Fruit fly (Drosophila melanogaster): Measurements from ENCODE around the gene CG13004.
A peak's percentile ranks its signal among the peaks of the same experiment; 100 is the strongest.

Gene CG13004

DNA sequence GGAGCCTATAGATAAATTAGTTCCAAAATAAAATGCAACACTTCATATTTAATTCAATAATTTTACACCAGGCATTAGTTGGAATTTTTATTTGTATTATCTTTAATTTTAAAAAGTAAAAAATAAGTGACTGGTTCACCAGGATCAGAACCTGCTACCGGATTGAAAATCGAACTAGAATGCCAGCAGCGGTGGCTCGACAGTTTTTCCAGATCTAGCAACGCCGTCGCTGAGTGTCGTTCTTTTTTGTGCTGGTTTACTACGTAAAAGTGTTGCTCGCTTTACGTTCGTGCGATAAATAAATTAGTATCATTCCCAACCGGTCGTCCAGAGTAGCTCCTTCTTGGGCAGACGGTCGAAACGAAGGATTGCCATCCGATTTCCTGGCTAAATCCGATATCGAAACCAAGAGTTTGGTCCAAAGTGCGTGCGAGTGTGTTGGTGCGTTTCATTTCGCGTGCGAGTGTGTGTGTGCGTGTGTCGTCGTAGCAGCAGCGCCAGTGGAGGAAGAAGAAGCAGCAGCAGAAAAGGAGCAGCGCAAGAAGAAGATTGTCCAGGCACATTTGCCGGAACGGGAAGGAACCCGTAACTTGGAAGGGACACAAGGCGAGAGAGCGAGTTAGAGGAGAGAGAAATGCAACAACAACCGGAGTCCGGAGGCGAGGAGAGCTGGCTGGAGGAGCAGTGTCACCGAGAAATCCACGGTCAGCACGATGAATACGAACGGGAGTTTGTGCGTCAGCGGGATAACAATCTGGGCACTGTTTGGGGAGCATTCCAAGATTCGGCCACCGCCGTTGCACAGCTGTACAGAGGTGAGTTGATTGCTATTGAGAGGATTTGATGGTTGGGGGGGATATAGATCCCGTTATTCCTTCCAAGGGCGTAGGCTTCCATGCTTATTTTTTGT is 43.1 kb downstream of the CG13004 start, which contains the start of gene CG4768 (continued):
- TF ChIP-seq Six4 (GFP tag; optimal IDR thresholded peaks at IDR 0.05) (no peak), CG10431 (GFP tag; optimal IDR thresholded peaks at IDR 0.05) (peak; percentile 13), sna (GFP tag; IDR thresholded peaks at IDR 0.05; ENCODE audit: partially characterized antibody) (0 out of 2 replicates have a peak, but pooled peaks have one; percentile 33), CG4617 (GFP tag; optimal IDR thresholded peaks at IDR 0.05; ENCODE audit: borderline replicate concordance) (peak; percentile 40), CG3995 (GFP tag; optimal IDR thresholded peaks at IDR 0.05) (peak; percentile 95), prd (optimal IDR thresholded peaks at IDR 0.05) (no peak), prd (GFP tag; IDR thresholded peaks at IDR 0.05) (0 out of 3 replicates have a peak, but pooled peaks have one; percentile 7), CG11085 (GFP tag; IDR thresholded peaks at IDR 0.05) (no peak), HmgZ (tag; optimal IDR thresholded peaks at IDR 0.05) (peak; percentile 0), mld (GFP tag; IDR thresholded peaks at IDR 0.05; ENCODE audit: partially characterized antibody) (no peak), CG12659 (GFP tag; optimal IDR thresholded peaks at IDR 0.05) (peak; percentile 2), MESR4 (GFP tag; optimal IDR thresholded peaks at IDR 0.05) (peak; percentile 85), CG3163 (GFP tag; optimal IDR thresholded peaks at IDR 0.05) (peak; percentile 6), pzg (GFP tag; optimal IDR thresholded peaks at IDR 0.05) (peak; percentile 25), CG13624 (GFP tag; optimal IDR thresholded peaks at IDR 0.05) (peak; percentile 7), ewg (GFP tag; optimal IDR thresholded peaks at IDR 0.05) (no peak), YL-1 (GFP tag; optimal IDR thresholded peaks at IDR 0.05) (peak; percentile 10), CG15269 (tag; optimal IDR thresholded peaks at IDR 0.05) (no peak), insv (GFP tag; optimal IDR thresholded peaks at IDR 0.05) (peak in 1 of 2 experiments; percentile 50), CG14014 (GFP tag; IDR thresholded peaks at IDR 0.05) (no peak), CG9797 (GFP tag; optimal IDR thresholded peaks at IDR 0.05) (no peak), CG15514 (GFP tag; optimal IDR thresholded peaks at IDR 0.05) (peak; percentile 98), CG31441 (GFP tag; IDR thresholded peaks at IDR 0.05) (0 out of 2 replicates have a peak, but pooled peaks have one; percentile 13), CG8924 (tag; optimal IDR thresholded peaks at IDR 0.05) (no peak), Med (GFP tag) (peak; percentile 66), Ets65A (GFP tag) (peak; percentile 70), CG13287 (GFP tag; IDR thresholded peaks at IDR 0.05; ENCODE audit: partially characterized antibody) (peak; percentile 16; the same call in 1 of the 2 replicates), NfI (GFP tag; optimal IDR thresholded peaks at IDR 0.05) (peak; percentile 19), vfl (GFP tag; optimal IDR thresholded peaks at IDR 0.05) (no peak), Mrtf (GFP tag; IDR thresholded peaks at IDR 0.05) (no peak), toy (GFP tag; IDR thresholded peaks at IDR 0.05) (no peak), hth (optimal IDR thresholded peaks at IDR 0.05) (no peak), CTCF (GFP tag; optimal IDR thresholded peaks at IDR 0.05) (no peak), lilli (GFP tag; optimal IDR thresholded peaks at IDR 0.05) (no peak), TFAM (GFP tag; optimal IDR thresholded peaks at IDR 0.05) (no peak), CG8478 (optimal IDR thresholded peaks at IDR 0.05) (peak; percentile 71), CG12391 (tag; optimal IDR thresholded peaks at IDR 0.05) (peak; percentile 3), Bdp1 (GFP tag; optimal IDR thresholded peaks at IDR 0.05) (no peak), BEAF-32 (GFP tag; optimal IDR thresholded peaks at IDR 0.05) (peak; percentile 24), D (optimal IDR thresholded peaks at IDR 0.05) (peak; percentile 64), D (GFP tag; optimal IDR thresholded peaks at IDR 0.05) (no peak), row (GFP tag; IDR thresholded peaks at IDR 0.05) (peak; percentile 73), Adf1 (GFP tag; IDR thresholded peaks at IDR 0.05) (0 out of 2 replicates have a peak, but pooled peaks have one; percentile 42), Usf (GFP tag; optimal IDR thresholded peaks at IDR 0.05) (no peak), CG10543 (GFP tag; optimal IDR thresholded peaks at IDR 0.05) (peak; percentile 30), CG8290 (GFP tag; optimal IDR thresholded peaks at IDR 0.05) (no peak), CG8290 (tag; optimal IDR thresholded peaks at IDR 0.05) (peak in 1 of 2 experiments; percentile 3), CG2116 (GFP tag; optimal IDR thresholded peaks at IDR 0.05) (no peak), CG17385 (GFP tag; optimal IDR thresholded peaks at IDR 0.05) (peak; percentile 90), cg (GFP tag; optimal IDR thresholded peaks at IDR 0.05) (peak; percentile 86)

All from whole organism, embryonic.